Fruit fly (Drosophila melanogaster): ENCODE measurements around the gene CG43445.

The CG43445 gene

dm6 chr3R:17919108-17919882 lies 8.1 kb downstream of the CG43445 start, which contains the start of gene cpo (continued):
- TF ChIP-seq CG10321 (GFP tag; IDR thresholded peaks at IDR 0.05), result peak; percentile 74
- peak; percentile 39 for TF ChIP-seq Sry-δ (GFP tag; optimal IDR thresholded peaks at IDR 0.05)
- peak; percentile 57 for TF ChIP-seq CG2120 (GFP tag; optimal IDR thresholded peaks at IDR 0.05)
- TF ChIP-seq MTF-1 (GFP tag; optimal IDR thresholded peaks at IDR 0.05; ENCODE audit: borderline replicate concordance), result peak; percentile 97
- no peak for TF ChIP-seq tll (GFP tag; optimal IDR thresholded peaks at IDR 0.05)
- TF ChIP-seq CG13296 (GFP tag; optimal IDR thresholded peaks at IDR 0.05), result peak; percentile 91
- TF ChIP-seq zf30C (GFP tag; optimal IDR thresholded peaks at IDR 0.05), result peak; percentile 42
- TF ChIP-seq dm (GFP tag; optimal IDR thresholded peaks at IDR 0.05), result peak; percentile 69
- TF ChIP-seq Ptx1 (GFP tag; IDR thresholded peaks at IDR 0.05), result peak; percentile 86
- TF ChIP-seq CG17802 (tag; optimal IDR thresholded peaks at IDR 0.05), result peak; percentile 90
- peak; percentile 84 for TF ChIP-seq NC2α (GFP tag; optimal IDR thresholded peaks at IDR 0.05)
- TF ChIP-seq CG9215 (GFP tag; IDR thresholded peaks at IDR 0.05), result 0 out of 2 replicates have a peak, but pooled peaks have one; percentile 24
- TF ChIP-seq CG6272 (GFP tag; IDR thresholded peaks at IDR 0.05), result peak; percentile 69
- TF ChIP-seq prd (optimal IDR thresholded peaks at IDR 0.05), result no peak
- TF ChIP-seq prd (GFP tag; IDR thresholded peaks at IDR 0.05), result peak; percentile 60
- no peak for TF ChIP-seq bowl (GFP tag; IDR thresholded peaks at IDR 0.05)
- TF ChIP-seq Camta (GFP tag; optimal IDR thresholded peaks at IDR 0.05), result peak; percentile 63
- TF ChIP-seq Dip3 (GFP tag; optimal IDR thresholded peaks at IDR 0.05), result peak; percentile 71
- TF ChIP-seq dysf (GFP tag; IDR thresholded peaks at IDR 0.05), result peak; percentile 83
- TF ChIP-seq Scr (GFP tag; IDR thresholded peaks at IDR 0.05; ENCODE audit: partially characterized antibody), result no peak
- TF ChIP-seq wor (GFP tag; IDR thresholded peaks at IDR 0.05), result peak; percentile 62
- TF ChIP-seq vnd (GFP tag; IDR thresholded peaks at IDR 0.05; ENCODE audit: partially characterized antibody), result no peak
- TF ChIP-seq CG34376 (GFP tag; optimal IDR thresholded peaks at IDR 0.05), result peak; percentile 94
- TF ChIP-seq CG42726 (GFP tag; IDR thresholded peaks at IDR 0.05; ENCODE audit: partially characterized antibody), result no peak
- TF ChIP-seq zfh1 (GFP tag; IDR thresholded peaks at IDR 0.05), result peak; percentile 93
- TF ChIP-seq CG12071 (GFP tag; optimal IDR thresholded peaks at IDR 0.05), result peak; percentile 96
- peak; percentile 83 for TF ChIP-seq Sox100B (GFP tag; optimal IDR thresholded peaks at IDR 0.05)
- TF ChIP-seq br (optimal IDR thresholded peaks at IDR 0.05), result no peak
- TF ChIP-seq CG7928 (GFP tag; optimal IDR thresholded peaks at IDR 0.05), result peak; percentile 70
- TF ChIP-seq Oaz (GFP tag; IDR thresholded peaks at IDR 0.05), result peak; percentile 80
- TF ChIP-seq C15 (GFP tag; IDR thresholded peaks at IDR 0.05), result peak; percentile 78
- TF ChIP-seq TFAM (GFP tag; optimal IDR thresholded peaks at IDR 0.05), result peak; percentile 57
- TF ChIP-seq crp (GFP tag; optimal IDR thresholded peaks at IDR 0.05), result peak in 1 of 2 experiments; percentile 55
- TF ChIP-seq Med (GFP tag), result peak; percentile 99
- peak; percentile 96 for TF ChIP-seq bcd (GFP tag; optimal IDR thresholded peaks at IDR 0.05)
- TF ChIP-seq disco-r (GFP tag; optimal IDR thresholded peaks at IDR 0.05), result peak; percentile 73
- TF ChIP-seq BtbVII (GFP tag; optimal IDR thresholded peaks at IDR 0.05), result peak; percentile 91
- TF ChIP-seq CG16815 (GFP tag; optimal IDR thresholded peaks at IDR 0.05), result peak; percentile 73
- TF ChIP-seq bab2 (GFP tag; optimal IDR thresholded peaks at IDR 0.05), result peak; percentile 61
- TF ChIP-seq Dfd (GFP tag; optimal IDR thresholded peaks at IDR 0.05), result no peak
- TF ChIP-seq CG11560 (tag; IDR thresholded peaks at IDR 0.05), result peak; percentile 15; the same call in 2 of the 3 replicates
- TF ChIP-seq CG6254 (GFP tag; optimal IDR thresholded peaks at IDR 0.05), result peak; percentile 80
- peak; percentile 63 for TF ChIP-seq CG10959 (GFP tag; IDR thresholded peaks at IDR 0.05)
- peak; percentile 69 for TF ChIP-seq CHES-1-like (GFP tag; optimal IDR thresholded peaks at IDR 0.05)
- TF ChIP-seq CG3281 (GFP tag; optimal IDR thresholded peaks at IDR 0.05), result peak; percentile 92
- peak; percentile 52 for TF ChIP-seq pum (GFP tag; optimal IDR thresholded peaks at IDR 0.05)
- TF ChIP-seq dmrt99B (tag; optimal IDR thresholded peaks at IDR 0.05), result peak; percentile 74
- peak; percentile 61 for TF ChIP-seq Atf-2 (GFP tag; optimal IDR thresholded peaks at IDR 0.05)
- TF ChIP-seq grau (tag; optimal IDR thresholded peaks at IDR 0.05), result peak; percentile 76
- TF ChIP-seq ewg (GFP tag; optimal IDR thresholded peaks at IDR 0.05), result peak; percentile 100

Measured in whole organism, embryonic.